Fruit fly (Drosophila melanogaster): ENCODE results near the gene CG14535.

DNA sequence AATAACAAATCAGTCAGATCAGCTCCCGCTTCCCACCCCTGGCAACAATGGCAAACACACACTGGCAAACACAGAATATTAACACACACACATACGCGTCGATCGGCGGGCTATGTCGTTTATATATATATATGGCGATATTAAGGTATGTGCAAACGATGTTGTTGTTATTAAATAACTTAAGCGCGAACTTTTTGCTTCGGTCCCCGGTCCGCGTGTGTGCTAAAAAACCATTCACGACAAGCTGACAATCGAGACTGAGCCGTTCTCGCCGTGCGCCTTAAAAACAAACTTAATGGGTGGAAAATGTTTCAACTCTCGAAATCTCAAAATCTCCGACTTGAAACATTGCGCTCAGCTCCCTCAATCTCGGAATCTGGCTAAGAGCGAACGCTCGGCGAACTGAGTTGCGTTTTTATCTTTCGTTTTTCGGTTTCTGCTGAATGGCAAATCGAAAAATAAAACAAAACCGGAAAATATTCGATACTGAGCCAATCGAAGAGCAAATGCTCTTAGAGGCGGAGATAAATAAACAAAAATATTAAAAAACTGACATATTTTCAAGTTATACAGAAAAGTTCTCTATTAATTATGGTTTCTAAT, 24.1 kb upstream of the CG14535 start, which contains the start of gene spz3:
- TF ChIP-seq Sin3A (optimal IDR thresholded peaks at IDR 0.05): no peak
- TF ChIP-seq h (optimal IDR thresholded peaks at IDR 0.05): no peak

All from Kc167 (cell line).